Worm (Caenorhabditis elegans): ENCODE results near the gene efl-3.

DNA sequence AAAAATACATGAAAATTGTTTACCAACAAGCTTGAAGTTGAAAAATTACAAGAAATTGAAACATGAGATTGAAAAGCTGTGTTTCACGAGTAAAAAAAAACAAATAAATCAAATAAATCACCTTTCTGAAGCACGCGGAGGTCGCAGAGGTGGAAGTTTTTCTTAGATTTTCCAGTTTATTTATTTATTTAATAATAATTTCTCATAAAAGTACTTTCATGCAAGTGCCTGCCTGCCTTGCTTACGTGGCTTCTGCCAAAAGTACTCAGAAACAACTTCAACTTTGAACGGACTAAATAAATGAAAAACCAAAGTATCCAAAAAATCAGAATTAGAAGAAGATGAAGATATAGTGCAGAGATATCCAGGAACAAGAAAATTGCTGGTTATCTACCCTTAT is 19.5 kb downstream of the efl-3 start, which contains the start of gene acp-2:
- TF ChIP-seq tbx-7 (tag; optimal IDR thresholded peaks at IDR 0.05), result no peak
- no peak for TF ChIP-seq F13H6.1 (tag; optimal IDR thresholded peaks at IDR 0.05)
- no peak for TF ChIP-seq ama-1 (optimal IDR thresholded peaks at IDR 0.05)
- no peak for TF ChIP-seq pag-3 (tag; optimal IDR thresholded peaks at IDR 0.05; ENCODE audit: borderline replicate concordance)
- TF ChIP-seq hlh-8 (tag; optimal IDR thresholded peaks at IDR 0.05), result no peak
- TF ChIP-seq nfya-1 (tag; optimal IDR thresholded peaks at IDR 0.05), result no peak
- no peak for TF ChIP-seq lim-6 (tag; optimal IDR thresholded peaks at IDR 0.05)
- TF ChIP-seq pha-4 (tag; optimal IDR thresholded peaks at IDR 0.05), result no peak
- no peak for TF ChIP-seq dve-1 (tag; optimal IDR thresholded peaks at IDR 0.05)
